Worm (Caenorhabditis elegans) whole organism, L4 larva: ENCODE results near the gene rpl-23.

Experiments used
- D1046.2 ChIP-seq: fragments of 200-800 bp; sonication (Bioruptor generic); IDR thresholded peaks from 2 replicates; pipeline ENCODE4 v1.3.6; 2022; ENCODE audit warnings: missing genetic modification characterization, missing compliant biosample characterization
- F26F4.8 ChIP-seq: fragments of 200-800 bp; sonication (Bioruptor generic); conservative IDR thresholded peaks from 2 replicates; pipeline ENCODE4 v1.3.6; 2022; ENCODE audit warnings: missing genetic modification characterization, missing compliant biosample characterization
- F37D6.2 ChIP-seq: sonication (generic microtip); optimal IDR thresholded peaks from 2 replicates; lab custom pipeline; 2016; ENCODE audit warnings: mild to moderate bottlenecking, missing genetic modification characterization, missing compliant biosample characterization
- F44E2.7 ChIP-seq: fragments of 200-800 bp; sonication (Bioruptor generic); IDR thresholded peaks from 2 replicates; pipeline ENCODE4 v2.1.2; 2022; ENCODE audit warnings: missing genetic modification characterization, missing compliant biosample characterization
- Y105C5A.15 ChIP-seq: fragments of 200-800 bp; sonication (Bioruptor generic); IDR thresholded peaks from 2 replicates; pipeline ENCODE4 v1.3.6; 2022; ENCODE audit warnings: missing genetic modification characterization, missing compliant biosample characterization
- Y48G9A.11 ChIP-seq: fragments of 200-800 bp; sonication (Bioruptor generic); IDR thresholded peaks from 2 replicates; pipeline ENCODE4 v1.3.6; 2022; ENCODE audit warnings: missing genetic modification reagents, missing genetic modification characterization, missing compliant biosample characterization
- Y5F2A.4 ChIP-seq: fragments of 200-800 bp; sonication (Bioruptor generic); optimal IDR thresholded peaks from 2 replicates; lab custom pipeline; 2018; ENCODE audit warnings: mild to moderate bottlenecking, missing genetic modification characterization, missing compliant biosample characterization
- ZK546.5 ChIP-seq, 2 experiments: sonication (generic microtip); optimal IDR thresholded peaks; 2 replicates each; lab custom pipeline; 2017; ENCODE audit warnings: missing biosample characterization in 2 of 2, missing genetic modification characterization in 2 of 2
- aha-1 ChIP-seq: fragments of 150-350 bp; peaks from one replicate; lab custom pipeline; 2014; ENCODE audit warnings: missing biosample characterization, missing genetic modification characterization
- aly-2 ChIP-seq: sonication (generic microtip); optimal IDR thresholded peaks from 2 replicates; lab custom pipeline; 2018; ENCODE audit warnings: missing biosample characterization, missing genetic modification characterization
- attf-4 ChIP-seq: sonication (generic microtip); optimal IDR thresholded peaks from 3 replicates; lab custom pipeline; 2017; ENCODE audit warnings: missing biosample characterization, missing genetic modification characterization
- cey-2 ChIP-seq: sonication (generic microtip); optimal IDR thresholded peaks from 3 replicates; lab custom pipeline; 2017; ENCODE audit warnings: missing genetic modification characterization, mild to moderate bottlenecking, missing compliant biosample characterization, antibody characterized with exemption, borderline replicate concordance; ENCODE audit not compliant: insufficient read depth
- dmd-6 ChIP-seq: fragments of 200-800 bp; sonication (Bioruptor generic); IDR thresholded peaks from 2 replicates; pipeline ENCODE4 v1.3.6; 2022; ENCODE audit warnings: missing genetic modification reagents, missing genetic modification characterization, missing compliant biosample characterization
- dpl-1 ChIP-seq: fragments of 150-350 bp; optimal IDR thresholded peaks from 2 replicates; lab custom pipeline; 2014; ENCODE audit warnings: missing biosample characterization, missing genetic modification reagents, missing genetic modification characterization
- duxl-1 ChIP-seq: sonication (generic microtip); optimal IDR thresholded peaks from 2 replicates; lab custom pipeline; 2016; ENCODE audit warnings: mild to moderate bottlenecking, missing genetic modification characterization, moderate library complexity, missing compliant biosample characterization; ENCODE audit not compliant: poor library complexity
- dve-1 ChIP-seq: sonication (generic microtip); optimal IDR thresholded peaks from 2 replicates; lab custom pipeline; 2017; ENCODE audit warnings: antibody characterized with exemption, mild to moderate bottlenecking, missing genetic modification characterization, missing compliant biosample characterization; ENCODE audit not compliant: insufficient read depth
- fkh-10 ChIP-seq: fragments of 150-350 bp; optimal IDR thresholded peaks from 2 replicates; lab custom pipeline; 2014; ENCODE audit warnings: missing biosample characterization, missing genetic modification reagents, missing genetic modification characterization
- hif-1 ChIP-seq, 2 experiments: sonication (generic microtip); optimal IDR thresholded peaks; 2 replicates each; lab custom pipeline; 2016 to 2017; ENCODE audit warnings: missing compliant biosample characterization in 2 of 2, missing genetic modification characterization in 2 of 2, missing genetic modification reagents in 2 of 2, missing genotype in 2 of 2, mild to moderate bottlenecking in 1 of 2
- lin-1 ChIP-seq: fragments of 200-800 bp; sonication (Bioruptor generic); IDR thresholded peaks from 2 replicates; pipeline ENCODE4 v1.3.6; 2022; ENCODE audit warnings: missing genetic modification reagents, missing genetic modification characterization, missing compliant biosample characterization
- lin-39 ChIP-seq: fragments of 150-350 bp; optimal IDR thresholded peaks from 2 replicates; lab custom pipeline; 2014; ENCODE audit warnings: missing biosample characterization, missing genetic modification reagents, missing genetic modification characterization
- mdt-29 ChIP-seq: fragments of 200-800 bp; sonication (Bioruptor generic); IDR thresholded peaks from 2 replicates; pipeline ENCODE4 v1.3.6; 2022; ENCODE audit warnings: missing genetic modification reagents, missing genetic modification characterization, missing compliant biosample characterization
- mep-1 ChIP-seq: fragments of 150-350 bp; sonication (generic microtip); optimal IDR thresholded peaks from 3 replicates; lab custom pipeline; 2014; ENCODE audit warnings: missing biosample characterization, missing genetic modification characterization
- mes-2 ChIP-seq: sonication (generic microtip); optimal IDR thresholded peaks from 2 replicates; lab custom pipeline; 2016; ENCODE audit warnings: missing genotype, mild to moderate bottlenecking, missing genetic modification characterization, missing compliant biosample characterization; ENCODE audit not compliant: poor library complexity, severe bottlenecking
- mxl-3 ChIP-seq: fragments of 200-800 bp; sonication (Bioruptor generic); optimal IDR thresholded peaks from 2 replicates; lab custom pipeline; 2018; ENCODE audit warnings: mild to moderate bottlenecking, missing genetic modification characterization, missing compliant biosample characterization
- nhr-10 ChIP-seq: fragments of 150-350 bp; optimal IDR thresholded peaks from 2 replicates; lab custom pipeline; 2014; ENCODE audit warnings: missing biosample characterization, missing genetic modification characterization
- nhr-237 ChIP-seq: sonication (generic microtip); optimal IDR thresholded peaks from 2 replicates; lab custom pipeline; 2017; ENCODE audit warnings: missing biosample characterization, missing genetic modification characterization
- nhr-25 ChIP-seq: sonication (generic microtip); optimal IDR thresholded peaks from 2 replicates; lab custom pipeline; 2017; ENCODE audit warnings: missing genetic modification characterization, mild to moderate bottlenecking, missing compliant biosample characterization, antibody characterized with exemption, moderate library complexity, borderline replicate concordance; ENCODE audit not compliant: insufficient read depth
- nhr-28 ChIP-seq: fragments of 150-350 bp; optimal IDR thresholded peaks from 2 replicates; lab custom pipeline; 2014; ENCODE audit warnings: missing biosample characterization, missing genetic modification characterization
- nhr-41 ChIP-seq: fragments of 200-800 bp; sonication (Bioruptor generic); IDR thresholded peaks from 2 replicates; pipeline ENCODE4 v1.3.6; 2022; ENCODE audit warnings: missing genetic modification reagents, missing genetic modification characterization, missing compliant biosample characterization
- nhr-42 ChIP-seq: fragments of 200-800 bp; sonication (Bioruptor generic); IDR thresholded peaks from 2 replicates; pipeline ENCODE4 v1.3.6; 2022; ENCODE audit warnings: missing genetic modification characterization, missing compliant biosample characterization
- nhr-6 ChIP-seq: fragments of 150-350 bp; optimal IDR thresholded peaks from 2 replicates; lab custom pipeline; 2014; ENCODE audit warnings: missing biosample characterization, missing genetic modification characterization
- pha-4 ChIP-seq, 2 experiments: fragments of 150-350 bp in 1 of 2; fragments of 200-800 bp in 1 of 2; sonication (Bioruptor generic) in 1 of 2; IDR thresholded peaks in 1 of 2; optimal IDR thresholded peaks in 1 of 2; 2 replicates each; pipeline versions ENCODE4 v1.3.6 to Lab custom; 2014 to 2022; ENCODE audit warnings: missing genetic modification characterization in 2 of 2, missing genetic modification reagents in 2 of 2, missing biosample characterization in 1 of 2, missing compliant biosample characterization in 1 of 2
- php-3 ChIP-seq: fragments of 200-800 bp; sonication (Bioruptor generic); IDR thresholded peaks from 2 replicates; pipeline ENCODE4 v1.3.6; 2022; ENCODE audit warnings: missing genetic modification reagents, missing genetic modification characterization, missing compliant biosample characterization
- set-16 ChIP-seq: fragments of 200-800 bp; sonication (Bioruptor generic); IDR thresholded peaks from 2 replicates; pipeline ENCODE4 v1.3.6; 2022; ENCODE audit warnings: missing genetic modification reagents, missing genetic modification characterization, missing compliant biosample characterization
- spr-1 ChIP-seq: sonication (generic microtip); optimal IDR thresholded peaks from 2 replicates; lab custom pipeline; 2016; ENCODE audit warnings: mild to moderate bottlenecking, missing genetic modification characterization, missing compliant biosample characterization
- unc-62 ChIP-seq, 3 experiments: fragments of 150-350 bp in 1 of 3; sonication (generic microtip); optimal IDR thresholded peaks in 2 of 3; peaks in 1 of 3; 1 replicate in 1 of 3; 2 replicates in 2 of 3; lab custom pipeline; 2014 to 2017; ENCODE audit warnings: missing biosample characterization in 3 of 3, missing genetic modification characterization in 3 of 3, missing genetic modification reagents in 3 of 3, missing genotype in 1 of 3
- vab-7 ChIP-seq: fragments of 200-800 bp; sonication (Bioruptor generic); IDR thresholded peaks from 2 replicates; pipeline ENCODE4 v1.3.6; 2022; ENCODE audit warnings: missing genetic modification reagents, missing genetic modification characterization, missing compliant biosample characterization
- zfp-2 ChIP-seq: sonication (generic microtip); optimal IDR thresholded peaks from 2 replicates; lab custom pipeline; 2016; ENCODE audit warnings: mild to moderate bottlenecking, missing genetic modification characterization, missing compliant biosample characterization
- zfp-3 ChIP-seq: fragments of 200-800 bp; sonication (Bioruptor generic); conservative IDR thresholded peaks from 2 replicates; pipeline ENCODE4 v1.3.6; 2022; ENCODE audit warnings: missing genetic modification reagents, missing genetic modification characterization, missing compliant biosample characterization
- zip-11 ChIP-seq: fragments of 200-800 bp; sonication (Bioruptor generic); IDR thresholded peaks from 2 replicates; pipeline ENCODE4 v1.3.6; 2022; ENCODE audit warnings: missing genetic modification characterization, missing compliant biosample characterization
- zip-2 ChIP-seq: fragments of 150-350 bp; optimal IDR thresholded peaks from 2 replicates; lab custom pipeline; 2014; ENCODE audit warnings: missing biosample characterization, missing genetic modification characterization
- ztf-11 ChIP-seq: fragments of 150-350 bp; optimal IDR thresholded peaks from 2 replicates; lab custom pipeline; 2014; ENCODE audit warnings: missing biosample characterization, missing genetic modification characterization
- ztf-7 ChIP-seq: fragments of 150-350 bp; optimal IDR thresholded peaks from 2 replicates; lab custom pipeline; 2014; ENCODE audit warnings: missing biosample characterization, missing genetic modification characterization

rpl-23 gene

DNA sequence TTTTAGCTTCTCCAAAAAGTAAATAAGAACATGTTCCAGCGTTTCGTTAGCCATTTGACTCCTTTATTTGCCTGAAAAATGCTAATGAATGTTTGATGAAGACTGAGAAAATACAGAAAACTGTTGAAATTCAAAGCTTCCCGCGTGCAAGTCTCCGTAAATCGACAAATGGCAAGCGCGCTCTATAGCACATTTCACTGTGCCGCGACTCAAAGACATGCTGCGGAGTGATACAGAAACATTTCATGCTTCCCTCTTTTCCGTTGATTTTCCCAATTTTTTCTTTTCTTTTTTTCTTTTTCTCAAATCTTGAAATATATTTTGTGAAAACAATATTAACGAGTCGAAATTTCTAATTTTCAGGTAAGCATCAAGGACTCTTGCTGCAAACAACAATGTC, 27.0 kb downstream of the rpl-23 start, which contains the start of the genes ska-3 and rps-12 (continued):
- TF ChIP-seq spr-1 = peak; percentile 94
- TF ChIP-seq aly-2 (tag; lab: Kevin White, UChicago) = no peak
- peak; percentile 88 for TF ChIP-seq vab-7 (GFP tag; lab: Robert Waterston, UW)
- peak; percentile 90 for TF ChIP-seq mdt-29
- peak; percentile 35 for TF ChIP-seq cey-2 (tag; lab: Kevin White, UChicago)
- peak; percentile 97 for TF ChIP-seq nhr-25 (tag; lab: Kevin White, UChicago)
- peak; percentile 98 for TF ChIP-seq mes-2
- TF ChIP-seq dmd-6 (GFP tag; lab: Robert Waterston, UW) = peak; percentile 98
- TF ChIP-seq F37D6.2 (tag; lab: Kevin White, UChicago) = peak; percentile 93
- TF ChIP-seq ztf-11 = peak; percentile 44
- TF ChIP-seq ZK546.5 (tag; optimal IDR thresholded peaks at IDR 0.05; lab: Kevin White, UChicago) = peak in 1 of 2 experiments; percentile 87
- peak; percentile 96 for TF ChIP-seq duxl-1 (tag; lab: Kevin White, UChicago)
- peak; percentile 88 for TF ChIP-seq Y48G9A.11 (GFP tag; lab: Robert Waterston, UW)
- TF ChIP-seq zip-11 = no peak
- no peak for TF ChIP-seq F44E2.7 (GFP tag; lab: Robert Waterston, UW)
- peak; percentile 4 for TF ChIP-seq attf-4 (tag; lab: Kevin White, UChicago)
- peak; percentile 96 for TF ChIP-seq nhr-42
- TF ChIP-seq aha-1 = peak; percentile 100
- peak; percentile 93 for TF ChIP-seq ztf-7
- peak in 1 of 2 experiments; percentile 100 for TF ChIP-seq unc-62 (GFP tag; optimal IDR thresholded peaks at IDR 0.05 in 1 of 2; lab: Kevin White, UChicago)
- no peak for TF ChIP-seq unc-62 (tag; optimal IDR thresholded peaks at IDR 0.05; lab: Kevin White, UChicago)
- TF ChIP-seq dpl-1 (GFP tag; lab: Kevin White, UChicago) = peak; percentile 99
- peak; percentile 65 for TF ChIP-seq nhr-10
- TF ChIP-seq nhr-28 (tag; lab: Kevin White, UChicago) = peak; percentile 97
- peak; percentile 64 for TF ChIP-seq php-3 (GFP tag; lab: Robert Waterston, UW)
- peak; percentile 94 for TF ChIP-seq D1046.2

DNA sequence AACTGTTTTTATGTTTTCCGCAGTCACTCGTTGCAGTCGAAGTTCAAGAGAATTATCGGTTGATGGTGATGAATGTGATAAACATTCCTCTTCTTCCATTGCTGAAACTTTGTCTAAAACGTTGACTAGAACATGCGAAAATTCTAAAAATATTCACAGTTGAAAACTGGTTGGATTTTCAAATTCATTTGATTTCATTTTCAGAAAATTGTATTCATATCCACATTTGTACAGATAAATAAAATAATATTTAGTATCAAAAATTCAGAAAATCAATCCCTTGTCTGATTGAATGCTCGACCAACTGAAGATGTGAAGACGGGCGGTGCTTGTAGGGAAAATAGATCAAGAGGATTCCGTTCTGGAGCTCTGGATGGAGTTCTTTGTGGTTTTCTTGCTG, 28.1 kb downstream of the rpl-23 start, which contains the start of gene F54E7.9:
TSS of gene F54E7.9 (minus strand) at position 101 of the 400 bp plus-strand sequence.
- TF ChIP-seq lin-1 (GFP tag; lab: Robert Waterston, UW) = no peak
- no peak for TF ChIP-seq nhr-237 (tag; lab: Kevin White, UChicago)
- TF ChIP-seq, all 104 proteins: peak for 0

DNA sequence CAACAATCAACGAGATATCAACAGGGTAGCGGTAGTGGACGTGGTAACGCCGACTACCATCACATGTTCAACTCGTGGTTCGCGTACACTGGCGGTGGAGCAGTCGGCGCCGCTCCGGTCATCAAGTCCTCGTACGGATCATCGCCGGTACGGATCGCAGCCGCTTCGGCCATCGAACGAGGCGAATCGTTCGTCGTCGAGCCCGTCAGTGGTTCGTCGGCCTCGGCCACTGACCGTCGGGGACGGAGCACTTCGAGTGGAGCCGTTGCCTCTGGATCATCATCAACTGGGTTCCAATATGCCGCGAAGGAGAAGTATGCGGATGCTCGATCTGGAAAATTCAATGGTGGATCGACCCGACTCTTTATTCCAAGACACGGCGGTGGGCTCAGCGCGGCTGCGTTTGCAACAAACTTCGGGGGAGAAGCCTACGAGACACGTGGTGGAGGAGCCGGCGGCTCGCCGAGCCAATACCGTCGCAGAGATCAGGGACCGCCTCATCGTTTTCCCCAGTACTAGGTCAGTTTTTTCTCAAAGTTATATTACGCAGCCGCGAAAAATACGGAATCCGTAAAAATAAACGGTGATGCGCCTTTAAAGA, 30.4 kb downstream of the rpl-23 start:
- peak; percentile 52 for TF ChIP-seq aha-1
- TF ChIP-seq nhr-10 = no peak
- 0 out of 2 replicates have a peak, but pooled peaks have one; percentile 6 for TF ChIP-seq D1046.2
- TF ChIP-seq zfp-3 (GFP tag; lab: Robert Waterston, UW) = no peak
- TF ChIP-seq pha-4 (GFP tag; IDR thresholded peaks at IDR 0.05; lab: Robert Waterston, UW) = no peak
- TF ChIP-seq pha-4 (tag; optimal IDR thresholded peaks at IDR 0.05; lab: Kevin White, UChicago) = no peak
- no peak for TF ChIP-seq php-3 (GFP tag; lab: Robert Waterston, UW)
- no peak for TF ChIP-seq hif-1 (tag; optimal IDR thresholded peaks at IDR 0.05; lab: Kevin White, UChicago)
- no peak for TF ChIP-seq Y105C5A.15 (GFP tag; lab: Robert Waterston, UW)
- TF ChIP-seq ztf-11 = no peak
- TF ChIP-seq F26F4.8 (GFP tag; lab: Robert Waterston, UW) = no peak
- TF ChIP-seq mxl-3 = no peak
- no peak for TF ChIP-seq spr-1
- no peak for TF ChIP-seq zip-2 (tag; lab: Kevin White, UChicago)
- TF ChIP-seq zip-11 = no peak
- no peak for TF ChIP-seq lin-39 (tag; lab: Kevin White, UChicago)
- peak; percentile 92 for TF ChIP-seq set-16 (GFP tag; lab: Robert Waterston, UW)
- TF ChIP-seq attf-4 (tag; lab: Kevin White, UChicago) = no peak
- no peak for TF ChIP-seq Y5F2A.4
- TF ChIP-seq mep-1 (tag; lab: Kevin White, UChicago) = no peak
- TF ChIP-seq nhr-6 = no peak
- no peak for TF ChIP-seq nhr-237 (tag; lab: Kevin White, UChicago)
- TF ChIP-seq nhr-41 (GFP tag; lab: Robert Waterston, UW) = no peak
- TF ChIP-seq zfp-2 (tag; lab: Kevin White, UChicago) = no peak
- no peak for TF ChIP-seq dve-1 (tag; lab: Kevin White, UChicago)
- TF ChIP-seq fkh-10 = no peak
